Fruit fly (Drosophila melanogaster) whole organism, embryonic: Measurements from ENCODE around the gene Ror.

Experiments used
- ATbp ChIP-seq: fragments of 200-800 bp; sonication (Bioruptor generic); optimal IDR thresholded peaks from 2 replicates; lab custom pipeline; 2017; ENCODE audit warnings: missing biosample characterization, mild to moderate bottlenecking, missing genetic modification characterization, missing genetic modification reagents
- Ada2b ChIP-seq: fragments of 200-800 bp; sonication (Bioruptor generic); IDR thresholded peaks from 2 replicates; pipeline ENCODE4 v1.3.6; 2022; ENCODE audit warnings: missing biosample characterization, missing genetic modification characterization
- C15 ChIP-seq: fragments of 200-800 bp; sonication (Bioruptor generic); IDR thresholded peaks from 3 replicates; pipeline ENCODE4 v1.3.6; 2022; ENCODE audit warnings: missing biosample characterization, missing genetic modification characterization
- CG10209 ChIP-seq: fragments of 200-800 bp; sonication (Bioruptor generic); optimal IDR thresholded peaks from 3 replicates; lab custom pipeline; 2017; ENCODE audit warnings: missing biosample characterization, mild to moderate bottlenecking, missing genetic modification characterization, missing genetic modification reagents
- CG12219 ChIP-seq: fragments of 200-800 bp; sonication (Bioruptor generic); optimal IDR thresholded peaks from 3 replicates; lab custom pipeline; 2018; ENCODE audit warnings: missing biosample characterization, mild to moderate bottlenecking, missing genetic modification characterization
- CG12659 ChIP-seq: fragments of 200-800 bp; sonication (Bioruptor generic); optimal IDR thresholded peaks from 3 replicates; lab custom pipeline; 2017; ENCODE audit warnings: mild to moderate bottlenecking, missing biosample characterization, missing genetic modification reagents, missing genetic modification characterization
- CG15269 ChIP-seq: fragments of 200-800 bp; sonication (Bioruptor generic); optimal IDR thresholded peaks from 2 replicates; lab custom pipeline; 2018; ENCODE audit warnings: missing biosample characterization, mild to moderate bottlenecking, missing genetic modification characterization, moderate library complexity
- CG16813 ChIP-seq: fragments of 200-800 bp; sonication (Bioruptor generic); IDR thresholded peaks from 3 replicates; pipeline ENCODE4 v1.3.6; 2022; ENCODE audit warnings: missing biosample characterization, missing genetic modification characterization; ENCODE audit not compliant: partially characterized antibody
- CG17186 ChIP-seq: fragments of 200-800 bp; sonication (Bioruptor generic); optimal IDR thresholded peaks from 3 replicates; lab custom pipeline; 2017; ENCODE audit warnings: missing biosample characterization, missing genetic modification reagents, missing genetic modification characterization
- CG2129 ChIP-seq: fragments of 200-800 bp; sonication (Bioruptor generic); IDR thresholded peaks from 2 replicates; pipeline ENCODE4 v1.3.6; 2022; ENCODE audit warnings: missing biosample characterization, missing genetic modification characterization; ENCODE audit not compliant: partially characterized antibody
- CG3407 ChIP-seq: fragments of 200-800 bp; sonication (Bioruptor generic); optimal IDR thresholded peaks from 2 replicates; lab custom pipeline; 2018; ENCODE audit warnings: missing biosample characterization, mild to moderate bottlenecking, missing genetic modification characterization
- CG3838 ChIP-seq: fragments of 200-800 bp; sonication (Bioruptor generic); optimal IDR thresholded peaks from 3 replicates; lab custom pipeline; 2016; ENCODE audit warnings: missing biosample characterization, missing genetic modification characterization
- CG4404 ChIP-seq: fragments of 200-800 bp; sonication (Bioruptor generic); IDR thresholded peaks from 2 replicates; pipeline ENCODE4 v1.3.6; 2022; ENCODE audit warnings: missing biosample characterization, missing genetic modification characterization
- CG4730 ChIP-seq: fragments of 200-800 bp; sonication (Bioruptor generic); IDR thresholded peaks from 2 replicates; pipeline ENCODE4 v1.3.6; 2022; ENCODE audit warnings: missing biosample characterization, missing genetic modification characterization
- CG5245 ChIP-seq: fragments of 200-800 bp; sonication (Bioruptor generic); optimal IDR thresholded peaks from 3 replicates; lab custom pipeline; 2016; ENCODE audit warnings: missing biosample characterization, missing genetic modification characterization
- CG6254 ChIP-seq: fragments of 200-800 bp; sonication (Bioruptor generic); optimal IDR thresholded peaks from 3 replicates; lab custom pipeline; 2017; ENCODE audit warnings: mild to moderate bottlenecking, missing biosample characterization, missing genetic modification reagents, missing genetic modification characterization
- CG6654 ChIP-seq: fragments of 200-800 bp; sonication (Bioruptor generic); optimal IDR thresholded peaks from 2 replicates; lab custom pipeline; 2017; ENCODE audit warnings: missing biosample characterization, mild to moderate bottlenecking, missing genetic modification characterization
- CG6683 ChIP-seq: fragments of 200-800 bp; sonication (Bioruptor generic); optimal IDR thresholded peaks from 2 replicates; lab custom pipeline; 2017; ENCODE audit warnings: missing biosample characterization, mild to moderate bottlenecking, missing genetic modification characterization, missing genetic modification reagents
- CG7745 ChIP-seq: fragments of 200-800 bp; sonication (Bioruptor generic); optimal IDR thresholded peaks from 2 replicates; lab custom pipeline; 2018; ENCODE audit warnings: missing biosample characterization, mild to moderate bottlenecking, missing genetic modification characterization, moderate library complexity
- CG7928 ChIP-seq: fragments of 200-800 bp; sonication (Bioruptor generic); optimal IDR thresholded peaks from 2 replicates; lab custom pipeline; 2017; ENCODE audit warnings: missing biosample characterization, mild to moderate bottlenecking, missing genetic modification characterization
- CG8359 ChIP-seq: fragments of 200-800 bp; sonication (Bioruptor generic); optimal IDR thresholded peaks from 2 replicates; lab custom pipeline; 2017; ENCODE audit warnings: missing biosample characterization, mild to moderate bottlenecking, missing genetic modification characterization, borderline replicate concordance
- Dref ChIP-seq: fragments of 200-800 bp; sonication (Bioruptor generic); IDR thresholded peaks from 2 replicates; pipeline ENCODE4 v1.3.6; 2022; ENCODE audit warnings: missing biosample characterization, missing genetic modification characterization
- Ets97D ChIP-seq: fragments of 200-800 bp; sonication (Bioruptor generic); optimal IDR thresholded peaks from 3 replicates; lab custom pipeline; 2016; ENCODE audit warnings: missing biosample characterization, missing genetic modification characterization
- HmgZ ChIP-seq: fragments of 200-800 bp; sonication (Bioruptor generic); optimal IDR thresholded peaks from 2 replicates; lab custom pipeline; 2018; ENCODE audit warnings: missing biosample characterization, mild to moderate bottlenecking, missing genetic modification characterization
- MTF-1 ChIP-seq: fragments of 200-800 bp; sonication (Bioruptor generic); optimal IDR thresholded peaks from 2 replicates; lab custom pipeline; 2018; ENCODE audit warnings: missing biosample characterization, mild to moderate bottlenecking, missing genetic modification characterization, borderline replicate concordance
- NFAT ChIP-seq: fragments of 200-800 bp; sonication (Bioruptor generic); IDR thresholded peaks from 2 replicates; pipeline ENCODE4 v1.3.6; 2022; ENCODE audit warnings: missing biosample characterization, missing genetic modification characterization
- Rx ChIP-seq: fragments of 200-800 bp; sonication (Bioruptor generic); IDR thresholded peaks from 2 replicates; pipeline ENCODE4 v1.3.6; 2022; ENCODE audit warnings: missing biosample characterization, missing genetic modification characterization
- YL-1 ChIP-seq: fragments of 200-800 bp; sonication (Bioruptor generic); optimal IDR thresholded peaks from 3 replicates; lab custom pipeline; 2017; ENCODE audit warnings: missing biosample characterization, mild to moderate bottlenecking, missing genetic modification characterization
- ato ChIP-seq: fragments of 200-800 bp; sonication (Bioruptor generic); IDR thresholded peaks from 2 replicates; pipeline ENCODE4 v1.3.6; 2022; ENCODE audit warnings: missing biosample characterization, missing genetic modification characterization; ENCODE audit not compliant: partially characterized antibody
- corto ChIP-seq: fragments of 200-800 bp; sonication (Bioruptor generic); optimal IDR thresholded peaks from 2 replicates; lab custom pipeline; 2016; ENCODE audit warnings: missing biosample characterization, mild to moderate bottlenecking, missing genetic modification characterization, moderate library complexity
- crc ChIP-seq: fragments of 200-800 bp; sonication (Bioruptor generic); optimal IDR thresholded peaks from 2 replicates; lab custom pipeline; 2016; ENCODE audit warnings: missing biosample characterization, missing genetic modification characterization
- danr ChIP-seq: fragments of 200-800 bp; sonication (Bioruptor generic); IDR thresholded peaks from 2 replicates; pipeline ENCODE4 v1.3.6; 2022; ENCODE audit warnings: missing biosample characterization, missing genetic modification characterization
- dati ChIP-seq: fragments of 200-800 bp; sonication (Bioruptor generic); IDR thresholded peaks from 2 replicates; pipeline ENCODE4 v1.3.6; 2022; ENCODE audit warnings: missing biosample characterization, missing genetic modification characterization
- en ChIP-seq: fragments of 200-800 bp; sonication (Bioruptor generic); optimal IDR thresholded peaks from 2 replicates; lab custom pipeline; 2016; ENCODE audit warnings: missing biosample characterization, missing genetic modification characterization
- fd102C ChIP-seq: fragments of 200-800 bp; sonication (Bioruptor generic); optimal IDR thresholded peaks from 2 replicates; lab custom pipeline; 2018; ENCODE audit warnings: missing biosample characterization, mild to moderate bottlenecking, missing genetic modification characterization, moderate library complexity
- hbn ChIP-seq: fragments of 200-800 bp; sonication (Bioruptor generic); IDR thresholded peaks from 2 replicates; pipeline ENCODE4 v1.3.6; 2022; ENCODE audit warnings: missing biosample characterization, missing genetic modification characterization; ENCODE audit not compliant: partially characterized antibody
- otp ChIP-seq: fragments of 200-800 bp; sonication (Bioruptor generic); IDR thresholded peaks from 3 replicates; pipeline ENCODE4, ENCODE4 v1.3.6; 2022; ENCODE audit warnings: missing biosample characterization, missing genetic modification characterization
- pum ChIP-seq: fragments of 200-800 bp; sonication (Bioruptor generic); optimal IDR thresholded peaks from 2 replicates; lab custom pipeline; 2016; ENCODE audit warnings: missing biosample characterization, missing genetic modification characterization
- rib ChIP-seq: fragments of 200-800 bp; sonication (Bioruptor generic); IDR thresholded peaks from 2 replicates; pipeline ENCODE4 v1.3.6; 2022; ENCODE audit warnings: missing biosample characterization, missing genetic modification characterization
- ro ChIP-seq: fragments of 200-800 bp; sonication (Bioruptor generic); IDR thresholded peaks from 2 replicates; pipeline ENCODE4 v1.3.6; 2022; ENCODE audit warnings: missing biosample characterization, missing genetic modification characterization
- salm ChIP-seq: fragments of 200-800 bp; sonication (Bioruptor generic); optimal IDR thresholded peaks from 2 replicates; lab custom pipeline; 2018; ENCODE audit warnings: missing biosample characterization, mild to moderate bottlenecking, missing genetic modification characterization
- sc ChIP-seq, 3 experiments: fragments of >200 bp in 2 of 3; fragments of 200-800 bp in 1 of 3; sonication (Bioruptor generic) in 1 of 3; optimal IDR thresholded peaks; 2 replicates in 2 of 3; 3 replicates in 1 of 3; lab custom pipeline; 2017; ENCODE audit warnings: mild to moderate bottlenecking in 1 of 3, missing biosample characterization in 1 of 3, missing genetic modification characterization in 1 of 3, missing genetic modification reagents in 1 of 3
- sim ChIP-seq: fragments of 200-800 bp; sonication (Bioruptor generic); IDR thresholded peaks from 2 replicates; pipeline ENCODE4 v1.3.6; 2022; ENCODE audit warnings: missing biosample characterization, missing genetic modification characterization
- sr ChIP-seq: fragments of 200-800 bp; sonication (Bioruptor generic); IDR thresholded peaks from 3 replicates; pipeline ENCODE4 v1.3.6; 2022; ENCODE audit warnings: missing biosample characterization, missing genetic modification characterization
- tio ChIP-seq: fragments of 200-800 bp; sonication (Bioruptor generic); optimal IDR thresholded peaks from 2 replicates; lab custom pipeline; 2017; ENCODE audit warnings: missing biosample characterization, missing genetic modification characterization, inconsistent platforms
- tna ChIP-seq: fragments of 200-800 bp; sonication (Bioruptor generic); IDR thresholded peaks from 2 replicates; pipeline ENCODE4 v1.3.6; 2022; ENCODE audit warnings: missing biosample characterization, missing genetic modification characterization; ENCODE audit not compliant: partially characterized antibody
- toy ChIP-seq: fragments of 200-800 bp; sonication (Bioruptor generic); IDR thresholded peaks from 2 replicates; pipeline ENCODE4 v1.3.6; 2022; ENCODE audit warnings: missing biosample characterization, missing genetic modification characterization
- trem ChIP-seq: fragments of 200-800 bp; optimal IDR thresholded peaks from 3 replicates; lab custom pipeline; 2019; ENCODE audit warnings: missing biosample characterization, mild to moderate bottlenecking, missing genetic modification characterization, moderate library complexity
- twi ChIP-seq: fragments of 200-800 bp; optimal IDR thresholded peaks from 2 replicates; lab custom pipeline; 2019; ENCODE audit warnings: missing biosample characterization, mild to moderate bottlenecking, missing genetic modification characterization, moderate library complexity
- vnd ChIP-seq: fragments of 200-800 bp; sonication (Bioruptor generic); IDR thresholded peaks from 3 replicates; pipeline ENCODE4 v1.3.6; 2022; ENCODE audit warnings: missing biosample characterization, missing genetic modification characterization; ENCODE audit not compliant: partially characterized antibody

Gene Ror

dm6 chr2L:10277362-10277761 is 25.7 kb downstream of the Ror start (continued):
- no peak for TF ChIP-seq sc (optimal IDR thresholded peaks at IDR 0.05; lab: Kevin White, UChicago)
- TF ChIP-seq sc (GFP tag; optimal IDR thresholded peaks at IDR 0.05; lab: Kevin White, UChicago), result no peak
- no peak for TF ChIP-seq YL-1 (GFP tag; lab: Kevin White, UChicago)
- no peak for TF ChIP-seq CG6683 (GFP tag; lab: Kevin White, UChicago)
- no peak for TF ChIP-seq twi (tag; lab: Kevin White, UChicago)
- no peak for TF ChIP-seq dati
- TF ChIP-seq salm (tag; lab: Kevin White, UChicago), result no peak
- no peak for TF ChIP-seq CG4730 (GFP tag; lab: Robert Waterston, UW)
- no peak for TF ChIP-seq NFAT (GFP tag; lab: Robert Waterston, UW)
- TF ChIP-seq CG5245 (GFP tag; lab: Kevin White, UChicago), result no peak
- TF ChIP-seq C15 (GFP tag; lab: Robert Waterston, UW), result no peak
- TF ChIP-seq CG16813 (GFP tag; lab: Robert Waterston, UW), result peak; percentile 90
- TF ChIP-seq CG10209 (GFP tag; lab: Kevin White, UChicago), result no peak
- TF ChIP-seq corto (GFP tag; lab: Kevin White, UChicago), result no peak
- no peak for TF ChIP-seq sim (GFP tag; lab: Robert Waterston, UW)
- TF ChIP-seq rib (GFP tag; lab: Robert Waterston, UW), result no peak
- TF ChIP-seq Ets97D (GFP tag; lab: Kevin White, UChicago), result no peak
- no peak for TF ChIP-seq CG3407 (GFP tag; lab: Kevin White, UChicago)
- TF ChIP-seq CG4404 (GFP tag; lab: Robert Waterston, UW), result no peak
- no peak for TF ChIP-seq CG7928
- TF ChIP-seq crc (GFP tag; lab: Kevin White, UChicago), result no peak
- TF ChIP-seq CG15269 (tag; lab: Kevin White, UChicago), result no peak
- TF ChIP-seq CG17186 (GFP tag; lab: Kevin White, UChicago), result no peak
- TF ChIP-seq hbn, result peak; percentile 61; the same call in 1 of the 2 replicates
- TF ChIP-seq CG6654 (GFP tag; lab: Kevin White, UChicago), result no peak
- TF ChIP-seq en (GFP tag; lab: Kevin White, UChicago), result no peak
- peak; percentile 88 for TF ChIP-seq vnd (GFP tag; lab: Robert Waterston, UW)
- no peak for TF ChIP-seq CG8359 (GFP tag; lab: Kevin White, UChicago)
- TF ChIP-seq tio (GFP tag; lab: Kevin White, UChicago), result no peak
- no peak for TF ChIP-seq ATbp (GFP tag; lab: Kevin White, UChicago)
- TF ChIP-seq ro, result no peak
- peak; percentile 95 for TF ChIP-seq Dref (GFP tag; lab: Robert Waterston, UW)
- TF ChIP-seq otp (GFP tag; lab: Robert Waterston, UW), result no peak
- no peak for TF ChIP-seq fd102C
- no peak for TF ChIP-seq CG6254 (GFP tag; lab: Kevin White, UChicago)
- peak; percentile 92 for TF ChIP-seq ato (GFP tag; lab: Robert Waterston, UW)
- TF ChIP-seq danr (GFP tag; lab: Robert Waterston, UW), result no peak
- no peak for TF ChIP-seq CG3838
- TF ChIP-seq trem (tag; lab: Kevin White, UChicago), result peak; percentile 66
- TF ChIP-seq CG12659 (GFP tag; lab: Kevin White, UChicago), result peak; percentile 70
- no peak for TF ChIP-seq sr
- peak; percentile 7 for TF ChIP-seq HmgZ
- no peak for TF ChIP-seq toy (GFP tag; lab: Robert Waterston, UW)
- no peak for TF ChIP-seq Rx (GFP tag; lab: Robert Waterston, UW)
- TF ChIP-seq Ada2b, result no peak
- no peak for TF ChIP-seq pum (GFP tag; lab: Kevin White, UChicago)
- TF ChIP-seq MTF-1 (GFP tag; lab: Kevin White, UChicago), result no peak
- no peak for TF ChIP-seq CG7745
- TF ChIP-seq CG12219 (GFP tag; lab: Kevin White, UChicago), result no peak
- peak; percentile 64; the same call in 1 of the 2 replicates for TF ChIP-seq CG2129 (GFP tag; lab: Robert Waterston, UW)
- peak; percentile 89 for TF ChIP-seq tna
